Worm (Caenorhabditis elegans) whole organism, young adult: ENCODE results near the gene C03G6.21.

Experiments used
- B0336.3 ChIP-seq: fragments of 200-800 bp; sonication (Bioruptor generic); IDR thresholded peaks from 2 replicates; pipeline ENCODE4 v1.3.6; 2022; ENCODE audit warnings: missing genetic modification characterization, missing compliant biosample characterization
- C06A6.2 ChIP-seq: fragments of 200-800 bp; sonication (Bioruptor generic); conservative IDR thresholded peaks from 2 replicates; pipeline ENCODE4 v1.3.6; 2022; ENCODE audit warnings: missing genetic modification characterization, missing compliant biosample characterization
- C17E4.6 ChIP-seq: fragments of 200-800 bp; sonication (Bioruptor generic); IDR thresholded peaks from 2 replicates; pipeline ENCODE4 v1.3.6; 2022; ENCODE audit warnings: missing genetic modification reagents, missing genetic modification characterization, missing compliant biosample characterization
- F49E8.2 ChIP-seq: sonication (generic microtip); optimal IDR thresholded peaks from 3 replicates; lab custom pipeline; 2017; ENCODE audit warnings: missing genetic modification characterization, mild to moderate bottlenecking, missing compliant biosample characterization, antibody characterized with exemption, moderate library complexity; ENCODE audit not compliant: insufficient read depth
- T07F8.4 ChIP-seq: sonication (generic microtip); optimal IDR thresholded peaks from 2 replicates; lab custom pipeline; 2016; ENCODE audit warnings: mild to moderate bottlenecking, missing genetic modification characterization, moderate library complexity, missing compliant biosample characterization
- Y67H2A.10 ChIP-seq: fragments of 200-800 bp; sonication (Bioruptor generic); conservative IDR thresholded peaks from 2 replicates; pipeline ENCODE4 v1.3.6; 2022; ENCODE audit warnings: missing genetic modification reagents, missing genetic modification characterization, missing compliant biosample characterization
- akir-1 ChIP-seq: fragments of 200-800 bp; sonication (Bioruptor generic); optimal IDR thresholded peaks from 2 replicates; lab custom pipeline; 2018; ENCODE audit warnings: mild to moderate bottlenecking, missing genetic modification characterization, moderate library complexity, missing compliant biosample characterization
- aptf-2 ChIP-seq: fragments of 200-800 bp; sonication (Bioruptor generic); conservative IDR thresholded peaks from 2 replicates; pipeline ENCODE4 v1.3.6; 2022; ENCODE audit warnings: missing genetic modification reagents, missing genetic modification characterization, missing compliant biosample characterization
- attf-3 ChIP-seq: fragments of 200-800 bp; sonication (Bioruptor generic); conservative IDR thresholded peaks from 2 replicates; pipeline ENCODE4 v1.3.6; 2022; ENCODE audit warnings: missing genetic modification reagents, missing genetic modification characterization, missing compliant biosample characterization
- attf-5 ChIP-seq: fragments of 200-800 bp; sonication (Bioruptor generic); optimal IDR thresholded peaks from 2 replicates; lab custom pipeline; 2018; ENCODE audit warnings: mild to moderate bottlenecking, missing genetic modification characterization, missing compliant biosample characterization
- bed-1 ChIP-seq: fragments of 200-800 bp; sonication (Bioruptor generic); IDR thresholded peaks from 2 replicates; pipeline ENCODE4 v1.3.6; 2022; ENCODE audit warnings: missing genetic modification reagents, missing genetic modification characterization, missing compliant biosample characterization
- ceh-40 ChIP-seq: fragments of 200-800 bp; sonication (Bioruptor generic); IDR thresholded peaks from 2 replicates; pipeline ENCODE4 v1.3.6; 2022; ENCODE audit warnings: missing genetic modification characterization, missing compliant biosample characterization
- die-1 ChIP-seq: sonication (generic microtip); optimal IDR thresholded peaks from 2 replicates; lab custom pipeline; 2016; ENCODE audit warnings: missing genotype, mild to moderate bottlenecking, missing genetic modification characterization, missing compliant biosample characterization
- dox-1 ChIP-seq: fragments of 200-800 bp; sonication (Bioruptor generic); IDR thresholded peaks from 2 replicates; pipeline ENCODE4 v1.3.6; 2022; ENCODE audit warnings: missing genetic modification reagents, missing genetic modification characterization, missing compliant biosample characterization
- egrh-3 ChIP-seq: fragments of 200-800 bp; sonication (Bioruptor generic); IDR thresholded peaks from 2 replicates; pipeline ENCODE4 v1.3.6; 2022; ENCODE audit warnings: missing genetic modification reagents, missing genetic modification characterization, missing compliant biosample characterization
- ets-4 ChIP-seq: fragments of 200-800 bp; sonication (Bioruptor generic); optimal IDR thresholded peaks from 2 replicates; lab custom pipeline; 2018; ENCODE audit warnings: mild to moderate bottlenecking, missing genetic modification characterization, missing compliant biosample characterization
- hmg-1.2 ChIP-seq: fragments of 200-800 bp; sonication (Bioruptor generic); IDR thresholded peaks from 2 replicates; pipeline ENCODE4 v1.3.6; 2022; ENCODE audit warnings: missing genetic modification reagents, missing genetic modification characterization, missing compliant biosample characterization
- hmg-20 ChIP-seq: fragments of 200-800 bp; sonication (Bioruptor generic); IDR thresholded peaks from 2 replicates; pipeline ENCODE4 v1.3.6; 2022; ENCODE audit warnings: missing genetic modification reagents, missing genetic modification characterization, missing compliant biosample characterization
- lin-26 ChIP-seq: fragments of 200-800 bp; sonication (Bioruptor generic); IDR thresholded peaks from 2 replicates; pipeline ENCODE4 v1.3.6; 2022; ENCODE audit warnings: missing genetic modification reagents, missing genetic modification characterization, missing compliant biosample characterization
- lin-35 ChIP-seq, 3 experiments: fragments of 150-350 bp in 2 of 3; sonication (generic microtip) in 1 of 3; optimal IDR thresholded peaks; 2 replicates each; lab custom pipeline; 2014 to 2018; ENCODE audit warnings: missing biosample characterization in 3 of 3, missing genetic modification characterization in 3 of 3, missing genetic modification reagents in 3 of 3
- lin-40 ChIP-seq: sonication (generic microtip); optimal IDR thresholded peaks from 2 replicates; lab custom pipeline; 2016; ENCODE audit warnings: missing genetic modification characterization, mild to moderate bottlenecking, missing compliant biosample characterization, missing genotype, missing genetic modification reagents
- lsl-1 ChIP-seq: fragments of 200-800 bp; sonication (Bioruptor generic); optimal IDR thresholded peaks from 2 replicates; lab custom pipeline; 2018; ENCODE audit warnings: mild to moderate bottlenecking, missing genetic modification characterization, moderate library complexity, missing compliant biosample characterization
- madf-3 ChIP-seq: fragments of 200-800 bp; sonication (Bioruptor generic); IDR thresholded peaks from 2 replicates; pipeline ENCODE4 v1.3.6; 2022; ENCODE audit warnings: missing genetic modification reagents, missing genetic modification characterization, missing compliant biosample characterization
- madf-6 ChIP-seq: fragments of 200-800 bp; sonication (Bioruptor generic); IDR thresholded peaks from 2 replicates; pipeline ENCODE4 v1.3.6; 2022; ENCODE audit warnings: missing genetic modification reagents, missing genetic modification characterization, missing compliant biosample characterization
- mes-4 ChIP-seq: sonication (generic microtip); optimal IDR thresholded peaks from 2 replicates; lab custom pipeline; 2016; ENCODE audit warnings: missing genotype, missing genetic modification characterization, missing compliant biosample characterization
- nfya-1 ChIP-seq: sonication (generic microtip); optimal IDR thresholded peaks from 2 replicates; lab custom pipeline; 2017; ENCODE audit warnings: antibody characterized with exemption, missing compliant biosample characterization, missing genetic modification characterization, borderline replicate concordance; ENCODE audit not compliant: insufficient read depth
- nhr-120 ChIP-seq: fragments of 200-800 bp; sonication (Bioruptor generic); IDR thresholded peaks from 2 replicates; pipeline ENCODE4 v1.3.6; 2022; ENCODE audit warnings: missing genetic modification characterization, missing compliant biosample characterization
- nhr-80 ChIP-seq: sonication (generic microtip); optimal IDR thresholded peaks from 2 replicates; lab custom pipeline; 2016; ENCODE audit warnings: missing genetic modification characterization, missing compliant biosample characterization
- nhr-90 ChIP-seq: sonication (generic microtip); optimal IDR thresholded peaks from 2 replicates; lab custom pipeline; 2016; ENCODE audit warnings: missing genotype, mild to moderate bottlenecking, missing genetic modification characterization, missing compliant biosample characterization
- rec-8 ChIP-seq, 2 experiments: sonication (generic microtip); optimal IDR thresholded peaks; 2 replicates each; lab custom pipeline; 2016; ENCODE audit warnings: mild to moderate bottlenecking in 2 of 2, missing genetic modification characterization in 2 of 2, missing genetic modification reagents in 2 of 2, missing genotype in 2 of 2, missing biosample characterization in 1 of 2, missing compliant biosample characterization in 1 of 2, moderate library complexity in 1 of 2
- sea-2 ChIP-seq: fragments of 200-800 bp; sonication (Bioruptor generic); IDR thresholded peaks from 2 replicates; pipeline ENCODE4 v1.3.6; 2022; ENCODE audit warnings: missing genetic modification characterization, missing compliant biosample characterization
- snpc-3.4 ChIP-seq: sonication (generic microtip); optimal IDR thresholded peaks from 2 replicates; lab custom pipeline; 2017; ENCODE audit warnings: missing genetic modification characterization, mild to moderate bottlenecking, missing compliant biosample characterization, antibody characterized with exemption, moderate library complexity, missing genotype, missing genetic modification reagents
- ztf-18 ChIP-seq: sonication (generic microtip); optimal IDR thresholded peaks from 2 replicates; lab custom pipeline; 2016; ENCODE audit warnings: missing genotype, mild to moderate bottlenecking, missing genetic modification characterization, missing compliant biosample characterization
- ztf-25 ChIP-seq: fragments of 200-800 bp; sonication (Bioruptor generic); IDR thresholded peaks from 2 replicates; pipeline ENCODE4 v1.3.6; 2022; ENCODE audit warnings: missing genetic modification reagents, missing genetic modification characterization, missing compliant biosample characterization

Gene C03G6.21

ce11 chrV:7374090-7374489, 17.5 kb upstream of the C03G6.21 start, which contains the start of gene srx-56:
TSS of gene srx-56 (plus strand) at chrV:7374390.
- TF ChIP-seq madf-3 (GFP tag; lab: Robert Waterston, UW) (no peak), attf-5 (GFP tag; lab: Kevin White, UChicago) (no peak), ztf-18 (tag; lab: Kevin White, UChicago) (no peak), die-1 (tag; lab: Kevin White, UChicago) (no peak), C06A6.2 (no peak), nfya-1 (tag; lab: Kevin White, UChicago) (no peak), lin-40 (tag; lab: Kevin White, UChicago) (no peak), akir-1 (GFP tag; lab: Kevin White, UChicago) (no peak), bed-1 (GFP tag; lab: Robert Waterston, UW) (no peak), egrh-3 (no peak), dox-1 (no peak), lin-26 (no peak)

ce11 chrV:7369578-7369977, 13.0 kb upstream of the C03G6.21 start, which contains the start of gene srj-14:
TSS of gene srj-14 (plus strand) at chrV:7369708.
- no peak for TF ChIP-seq attf-3 (GFP tag; lab: Robert Waterston, UW)
- TF ChIP-seq mes-4 (tag; lab: Kevin White, UChicago), result no peak
- no peak for TF ChIP-seq Y67H2A.10 (GFP tag; lab: Robert Waterston, UW)
- no peak for TF ChIP-seq T07F8.4
- TF ChIP-seq F49E8.2 (tag; lab: Kevin White, UChicago), result no peak
- no peak for TF ChIP-seq ets-4 (GFP tag; lab: Kevin White, UChicago)
- TF ChIP-seq nhr-120 (GFP tag; lab: Robert Waterston, UW), result no peak
- TF ChIP-seq nhr-80 (tag; lab: Kevin White, UChicago), result no peak
- no peak for TF ChIP-seq B0336.3 (GFP tag; lab: Robert Waterston, UW)
- no peak for TF ChIP-seq nhr-90 (tag; lab: Kevin White, UChicago)
- no peak for TF ChIP-seq snpc-3.4 (tag; lab: Kevin White, UChicago)
- no peak for TF ChIP-seq nfya-1 (tag; lab: Kevin White, UChicago)
- no peak for TF ChIP-seq sea-2 (GFP tag; lab: Robert Waterston, UW)
- no peak for TF ChIP-seq rec-8 (tag; optimal IDR thresholded peaks at IDR 0.05; lab: Kevin White, UChicago)
- no peak for TF ChIP-seq madf-6 (GFP tag; lab: Robert Waterston, UW)

ce11 chrV:7364951-7365350, 8.4 kb upstream of the C03G6.21 start, which contains the start of gene exc-13:
TSS of gene exc-13 (plus strand) at chrV:7365251.
- TF ChIP-seq ztf-25 (GFP tag; lab: Robert Waterston, UW), result no peak
- TF ChIP-seq lsl-1, result no peak
- TF ChIP-seq ceh-40 (GFP tag; lab: Robert Waterston, UW), result no peak
- TF ChIP-seq C17E4.6, result no peak
- no peak for TF ChIP-seq nhr-90 (tag; lab: Kevin White, UChicago)
- no peak for TF ChIP-seq hmg-20 (GFP tag; lab: Robert Waterston, UW)
- no peak for TF ChIP-seq lin-35 (GFP tag; optimal IDR thresholded peaks at IDR 0.05; lab: Kevin White, UChicago)
- no peak for TF ChIP-seq aptf-2 (GFP tag; lab: Robert Waterston, UW)
- TF ChIP-seq, all 124 proteins: peak for 0

ce11 chrV:7364059-7364458, 7.5 kb upstream of the C03G6.21 start, which contains the start of gene cyp-35A2:
TSS of gene cyp-35A2 (minus strand) at chrV:7364182.
- TF ChIP-seq hmg-1.2 (no peak), snpc-3.4 (tag; lab: Kevin White, UChicago) (no peak), nhr-80 (tag; lab: Kevin White, UChicago) (peak; percentile 59)
